Worm (Caenorhabditis elegans): ENCODE measurements around the gene twk-28.

- TF ChIP-seq ets-7 (tag; optimal IDR thresholded peaks at IDR 0.05) (no peak), ceh-36 (tag; optimal IDR thresholded peaks at IDR 0.05) (no peak), ceh-13 (GFP tag; optimal IDR thresholded peaks at IDR 0.05) (no peak)
Measured at ce11 chrX:4295917-4296316, 16.8 kb upstream of the twk-28 start.
